Worm (Caenorhabditis elegans) whole organism, L4 larva: Measurements from ENCODE around the gene H12D21.5.
A peak's percentile ranks its signal among the peaks of the same experiment; 100 is the strongest.

Experiments
- F26F4.8 ChIP-seq: fragments of 200-800 bp; sonication (Bioruptor generic); conservative IDR thresholded peaks from 2 replicates; pipeline ENCODE4 v1.3.6; 2022; ENCODE audit warnings: missing genetic modification characterization, missing compliant biosample characterization
- F44E2.7 ChIP-seq: fragments of 200-800 bp; sonication (Bioruptor generic); IDR thresholded peaks from 2 replicates; pipeline ENCODE4 v2.1.2; 2022; ENCODE audit warnings: missing genetic modification characterization, missing compliant biosample characterization
- R02D3.7 ChIP-seq: fragments of 150-350 bp; sonication (generic microtip); optimal IDR thresholded peaks from 3 replicates; lab custom pipeline; 2014; ENCODE audit warnings: missing biosample characterization, missing genetic modification characterization
- T20F7.1 ChIP-seq: fragments of 200-800 bp; sonication (Bioruptor generic); optimal IDR thresholded peaks from 2 replicates; lab custom pipeline; 2018; ENCODE audit warnings: mild to moderate bottlenecking, missing genetic modification characterization, missing compliant biosample characterization
- Y75B8A.6 ChIP-seq: fragments of 200-800 bp; sonication (Bioruptor generic); IDR thresholded peaks from 2 replicates; pipeline ENCODE4 v1.3.6; 2022; ENCODE audit warnings: missing genetic modification reagents, missing genetic modification characterization, missing compliant biosample characterization
- aly-2 ChIP-seq: sonication (generic microtip); optimal IDR thresholded peaks from 2 replicates; lab custom pipeline; 2018; ENCODE audit warnings: missing biosample characterization, missing genetic modification characterization
- ceh-20 ChIP-seq: fragments of 200-800 bp; sonication (Bioruptor generic); IDR thresholded peaks from 2 replicates; pipeline ENCODE4 v1.3.6; 2022; ENCODE audit warnings: missing genetic modification reagents, missing genetic modification characterization, missing compliant biosample characterization
- ceh-44 ChIP-seq: fragments of 200-800 bp; sonication (Bioruptor generic); IDR thresholded peaks from 2 replicates; pipeline ENCODE4 v1.3.6; 2022; ENCODE audit warnings: missing genetic modification reagents, missing genetic modification characterization, missing compliant biosample characterization
- daf-16 ChIP-seq, 3 experiments: sonication (generic microtip); optimal IDR thresholded peaks; 2 replicates each; lab custom pipeline; 2016 to 2017; ENCODE audit warnings: missing genetic modification characterization in 3 of 3, missing genetic modification reagents in 3 of 3, mild to moderate bottlenecking in 2 of 3, missing compliant biosample characterization in 2 of 3, missing biosample characterization in 1 of 3, moderate library complexity in 1 of 3
- dmd-9 ChIP-seq: fragments of 200-800 bp; sonication (Bioruptor generic); IDR thresholded peaks from 2 replicates; pipeline ENCODE4 v1.3.6; 2022; ENCODE audit warnings: missing genetic modification reagents, missing genetic modification characterization, missing compliant biosample characterization
- dve-1 ChIP-seq: sonication (generic microtip); optimal IDR thresholded peaks from 2 replicates; lab custom pipeline; 2017; ENCODE audit warnings: antibody characterized with exemption, mild to moderate bottlenecking, missing genetic modification characterization, missing compliant biosample characterization; ENCODE audit not compliant: insufficient read depth
- egl-27 ChIP-seq: sonication (generic microtip); optimal IDR thresholded peaks from 3 replicates; lab custom pipeline; 2017; ENCODE audit warnings: missing biosample characterization, missing genetic modification reagents, missing genetic modification characterization
- fkh-10 ChIP-seq: fragments of 150-350 bp; optimal IDR thresholded peaks from 2 replicates; lab custom pipeline; 2014; ENCODE audit warnings: missing biosample characterization, missing genetic modification reagents, missing genetic modification characterization
- gei-8 ChIP-seq: fragments of 200-800 bp; sonication (Bioruptor generic); optimal IDR thresholded peaks from 2 replicates; lab custom pipeline; 2018; ENCODE audit warnings: mild to moderate bottlenecking, missing genetic modification characterization, missing compliant biosample characterization
- hif-1 ChIP-seq, 2 experiments: sonication (generic microtip); optimal IDR thresholded peaks; 2 replicates each; lab custom pipeline; 2016 to 2017; ENCODE audit warnings: missing compliant biosample characterization in 2 of 2, missing genetic modification characterization in 2 of 2, missing genetic modification reagents in 2 of 2, missing genotype in 2 of 2, mild to moderate bottlenecking in 1 of 2
- hmg-1.1 ChIP-seq: fragments of 200-800 bp; sonication (Bioruptor generic); IDR thresholded peaks from 2 replicates; pipeline ENCODE4 v1.3.6; 2022; ENCODE audit warnings: missing genetic modification reagents, missing genetic modification characterization, missing compliant biosample characterization
- lin-29 ChIP-seq: fragments of 200-800 bp; sonication (Bioruptor generic); IDR thresholded peaks from 2 replicates; pipeline ENCODE4 v1.3.6; 2022; ENCODE audit warnings: missing genetic modification reagents, missing genetic modification characterization, missing compliant biosample characterization
- lin-38 ChIP-seq: fragments of 200-800 bp; sonication (Bioruptor generic); IDR thresholded peaks from 2 replicates; pipeline ENCODE4 v1.3.6; 2022; ENCODE audit warnings: missing genetic modification reagents, missing genetic modification characterization, missing compliant biosample characterization
- lir-3 ChIP-seq: sonication (generic microtip); optimal IDR thresholded peaks from 2 replicates; lab custom pipeline; 2016; ENCODE audit warnings: mild to moderate bottlenecking, missing genetic modification characterization, missing compliant biosample characterization
- mdt-29 ChIP-seq: fragments of 200-800 bp; sonication (Bioruptor generic); IDR thresholded peaks from 2 replicates; pipeline ENCODE4 v1.3.6; 2022; ENCODE audit warnings: missing genetic modification reagents, missing genetic modification characterization, missing compliant biosample characterization
- mep-1 ChIP-seq: fragments of 150-350 bp; sonication (generic microtip); optimal IDR thresholded peaks from 3 replicates; lab custom pipeline; 2014; ENCODE audit warnings: missing biosample characterization, missing genetic modification characterization
- mxl-3 ChIP-seq: fragments of 200-800 bp; sonication (Bioruptor generic); optimal IDR thresholded peaks from 2 replicates; lab custom pipeline; 2018; ENCODE audit warnings: mild to moderate bottlenecking, missing genetic modification characterization, missing compliant biosample characterization
- nhr-11 ChIP-seq: fragments of 150-350 bp; optimal IDR thresholded peaks from 2 replicates; lab custom pipeline; 2014; ENCODE audit warnings: missing biosample characterization, missing genetic modification characterization
- nhr-111 ChIP-seq: fragments of 200-800 bp; sonication (Bioruptor generic); optimal IDR thresholded peaks from 2 replicates; lab custom pipeline; 2018; ENCODE audit warnings: mild to moderate bottlenecking, missing genetic modification characterization, missing compliant biosample characterization
- nhr-41 ChIP-seq: fragments of 200-800 bp; sonication (Bioruptor generic); IDR thresholded peaks from 2 replicates; pipeline ENCODE4 v1.3.6; 2022; ENCODE audit warnings: missing genetic modification reagents, missing genetic modification characterization, missing compliant biosample characterization
- php-3 ChIP-seq: fragments of 200-800 bp; sonication (Bioruptor generic); IDR thresholded peaks from 2 replicates; pipeline ENCODE4 v1.3.6; 2022; ENCODE audit warnings: missing genetic modification reagents, missing genetic modification characterization, missing compliant biosample characterization
- pqm-1 ChIP-seq: sonication (generic microtip); optimal IDR thresholded peaks from 2 replicates; lab custom pipeline; 2017; ENCODE audit warnings: missing biosample characterization, missing genetic modification characterization
- rbr-2 ChIP-seq: sonication (generic microtip); optimal IDR thresholded peaks from 2 replicates; lab custom pipeline; 2016; ENCODE audit warnings: missing genotype, missing genetic modification characterization, missing compliant biosample characterization
- saeg-2 ChIP-seq: fragments of 200-800 bp; sonication (Bioruptor generic); IDR thresholded peaks from 2 replicates; pipeline ENCODE4 v1.3.6; 2022; ENCODE audit warnings: missing genetic modification reagents, missing genetic modification characterization, missing compliant biosample characterization
- sdz-12 ChIP-seq: fragments of 200-800 bp; sonication (Bioruptor generic); optimal IDR thresholded peaks from 2 replicates; lab custom pipeline; 2018; ENCODE audit warnings: mild to moderate bottlenecking, missing genetic modification characterization, missing compliant biosample characterization
- set-16 ChIP-seq: fragments of 200-800 bp; sonication (Bioruptor generic); IDR thresholded peaks from 2 replicates; pipeline ENCODE4 v1.3.6; 2022; ENCODE audit warnings: missing genetic modification reagents, missing genetic modification characterization, missing compliant biosample characterization
- snpc-1.2 ChIP-seq: fragments of 200-800 bp; sonication (Bioruptor generic); IDR thresholded peaks from 2 replicates; pipeline ENCODE4 v1.3.6; 2022; ENCODE audit warnings: missing genetic modification reagents, missing genetic modification characterization, missing compliant biosample characterization
- tag-97 ChIP-seq: fragments of 200-800 bp; sonication (Bioruptor generic); IDR thresholded peaks from 2 replicates; pipeline ENCODE4 v1.3.6; 2022; ENCODE audit warnings: missing genetic modification characterization, missing compliant biosample characterization
- unc-62 ChIP-seq, 3 experiments: fragments of 150-350 bp in 1 of 3; sonication (generic microtip); optimal IDR thresholded peaks in 2 of 3; peaks in 1 of 3; 1 replicate in 1 of 3; 2 replicates in 2 of 3; lab custom pipeline; 2014 to 2017; ENCODE audit warnings: missing biosample characterization in 3 of 3, missing genetic modification characterization in 3 of 3, missing genetic modification reagents in 3 of 3, missing genotype in 1 of 3
- vab-7 ChIP-seq: fragments of 200-800 bp; sonication (Bioruptor generic); IDR thresholded peaks from 2 replicates; pipeline ENCODE4 v1.3.6; 2022; ENCODE audit warnings: missing genetic modification reagents, missing genetic modification characterization, missing compliant biosample characterization
- zfp-2 ChIP-seq: sonication (generic microtip); optimal IDR thresholded peaks from 2 replicates; lab custom pipeline; 2016; ENCODE audit warnings: mild to moderate bottlenecking, missing genetic modification characterization, missing compliant biosample characterization
- zip-11 ChIP-seq: fragments of 200-800 bp; sonication (Bioruptor generic); IDR thresholded peaks from 2 replicates; pipeline ENCODE4 v1.3.6; 2022; ENCODE audit warnings: missing genetic modification characterization, missing compliant biosample characterization
- ztf-7 ChIP-seq: fragments of 150-350 bp; optimal IDR thresholded peaks from 2 replicates; lab custom pipeline; 2014; ENCODE audit warnings: missing biosample characterization, missing genetic modification characterization

The H12D21.5 gene

ce11 chrV:14847291-14847915, 46.4 kb upstream of the H12D21.5 start, which contains the start of gene ret-1 (continued):
- TF ChIP-seq set-16: peak; percentile 21; the same call in 1 of the 2 replicates
- TF ChIP-seq ztf-7 (tag; lab: Kevin White, UChicago): no peak
- TF ChIP-seq hmg-1.1 (GFP tag; lab: Robert Waterston, UW): 0 out of 2 replicates have a peak, but pooled peaks have one; percentile 35
- no peak for TF ChIP-seq mdt-29 (GFP tag; lab: Robert Waterston, UW)
- TF ChIP-seq nhr-41 (GFP tag; lab: Robert Waterston, UW): no peak
- no peak for TF ChIP-seq pqm-1
- TF ChIP-seq snpc-1.2: no peak
- no peak for TF ChIP-seq F44E2.7 (GFP tag; lab: Robert Waterston, UW)
- TF ChIP-seq php-3 (GFP tag; lab: Robert Waterston, UW): 0 out of 2 replicates have a peak, but pooled peaks have one; percentile 6
- TF ChIP-seq nhr-11 (tag; lab: Kevin White, UChicago): peak; percentile 52
- no peak for TF ChIP-seq zip-11 (GFP tag; lab: Robert Waterston, UW)
- peak; percentile 55 for TF ChIP-seq sdz-12 (GFP tag; lab: Kevin White, UChicago)
- no peak for TF ChIP-seq lin-29 (GFP tag; lab: Robert Waterston, UW)
- TF ChIP-seq gei-8 (GFP tag; lab: Kevin White, UChicago): no peak
- no peak for TF ChIP-seq Y75B8A.6 (GFP tag; lab: Robert Waterston, UW)
- TF ChIP-seq zfp-2 (tag; lab: Kevin White, UChicago): no peak
- no peak for TF ChIP-seq dmd-9 (GFP tag; lab: Robert Waterston, UW)
- TF ChIP-seq rbr-2 (tag; lab: Kevin White, UChicago): no peak
- TF ChIP-seq aly-2: no peak
- TF ChIP-seq vab-7 (GFP tag; lab: Robert Waterston, UW): peak; percentile 27; the same call in 1 of the 2 replicates
- TF ChIP-seq tag-97 (GFP tag; lab: Robert Waterston, UW): no peak
- no peak for TF ChIP-seq F26F4.8 (GFP tag; lab: Robert Waterston, UW)
- no peak for TF ChIP-seq mep-1
- TF ChIP-seq daf-16 (GFP tag; optimal IDR thresholded peaks at IDR 0.05; lab: Kevin White, UChicago): peak in 1 of 2 experiments; percentile 45
- peak; percentile 2 for TF ChIP-seq daf-16 (tag; optimal IDR thresholded peaks at IDR 0.05; lab: Kevin White, UChicago)
- no peak for TF ChIP-seq unc-62 (GFP tag; optimal IDR thresholded peaks at IDR 0.05 in 1 of 2; lab: Kevin White, UChicago)
- no peak for TF ChIP-seq unc-62 (tag; optimal IDR thresholded peaks at IDR 0.05; lab: Kevin White, UChicago)
- no peak for TF ChIP-seq fkh-10 (GFP tag; lab: Kevin White, UChicago)
- no peak for TF ChIP-seq R02D3.7 (tag; lab: Kevin White, UChicago)
- TF ChIP-seq saeg-2 (GFP tag; lab: Robert Waterston, UW): no peak
- TF ChIP-seq hif-1 (tag; optimal IDR thresholded peaks at IDR 0.05; lab: Kevin White, UChicago): peak in 1 of 2 experiments; percentile 21
- TF ChIP-seq ceh-20 (GFP tag; lab: Robert Waterston, UW): 0 out of 2 replicates have a peak, but pooled peaks have one; percentile 25
- TF ChIP-seq mxl-3 (GFP tag; lab: Kevin White, UChicago): no peak
- no peak for TF ChIP-seq lir-3
- TF ChIP-seq dve-1 (tag; lab: Kevin White, UChicago): no peak
- no peak for TF ChIP-seq T20F7.1 (GFP tag; lab: Kevin White, UChicago)
- TF ChIP-seq nhr-111 (GFP tag; lab: Kevin White, UChicago): no peak
- no peak for TF ChIP-seq lin-38 (GFP tag; lab: Robert Waterston, UW)
- no peak for TF ChIP-seq ceh-44 (GFP tag; lab: Robert Waterston, UW)
- no peak for TF ChIP-seq egl-27 (tag; lab: Kevin White, UChicago)
